Worm (Caenorhabditis elegans) whole organism, early embryonic: ENCODE measurements around the gene F46F2.3.

Source experiments
- B0310.2 ChIP-seq: sonication (generic microtip); optimal IDR thresholded peaks from 2 replicates; lab custom pipeline; 2016; ENCODE audit warnings: mild to moderate bottlenecking, missing genetic modification characterization, missing compliant biosample characterization
- F13C5.2 ChIP-seq: sonication (generic microtip); optimal IDR thresholded peaks from 2 replicates; lab custom pipeline; 2017; ENCODE audit warnings: mild to moderate bottlenecking, missing genetic modification characterization, inconsistent platforms, missing compliant biosample characterization
- aly-1 ChIP-seq: sonication (generic microtip); optimal IDR thresholded peaks from 2 replicates; lab custom pipeline; 2016; ENCODE audit warnings: missing genetic modification characterization, missing compliant biosample characterization
- ama-1 ChIP-seq: fragments of 150-350 bp; optimal IDR thresholded peaks from 2 replicates; lab custom pipeline; 2014
- ceh-13 ChIP-seq: fragments of 200-800 bp; sonication (Bioruptor generic); optimal IDR thresholded peaks from 2 replicates; lab custom pipeline; 2018; ENCODE audit warnings: mild to moderate bottlenecking, missing genetic modification characterization, missing compliant biosample characterization
- ceh-36 ChIP-seq: sonication (generic microtip); optimal IDR thresholded peaks from 2 replicates; lab custom pipeline; 2016; ENCODE audit warnings: missing genetic modification characterization, inconsistent platforms, missing compliant biosample characterization
- ets-7 ChIP-seq: sonication (generic microtip); optimal IDR thresholded peaks from 2 replicates; lab custom pipeline; 2016; ENCODE audit warnings: missing genotype, missing genetic modification characterization, missing compliant biosample characterization
- flt-1 ChIP-seq: fragments of 200-800 bp; sonication (Bioruptor generic); IDR thresholded peaks from 2 replicates; pipeline ENCODE4 v1.3.6; 2022; ENCODE audit warnings: missing genetic modification characterization, missing compliant biosample characterization
- hmbx-1 ChIP-seq: sonication (generic microtip); optimal IDR thresholded peaks from 2 replicates; lab custom pipeline; 2016; ENCODE audit warnings: mild to moderate bottlenecking, missing genetic modification characterization, missing compliant biosample characterization
- hmg-4 ChIP-seq: fragments of 200-800 bp; sonication (Bioruptor generic); optimal IDR thresholded peaks from 2 replicates; lab custom pipeline; 2018; ENCODE audit warnings: mild to moderate bottlenecking, missing genetic modification characterization, missing compliant biosample characterization
- hnd-1 ChIP-seq: sonication (generic microtip); optimal IDR thresholded peaks from 2 replicates; lab custom pipeline; 2016; ENCODE audit warnings: missing genetic modification characterization, missing compliant biosample characterization
- pes-1 ChIP-seq: fragments of 200-800 bp; sonication (Bioruptor generic); IDR thresholded peaks from 2 replicates; pipeline ENCODE4 v1.3.6; 2022; ENCODE audit warnings: missing genetic modification reagents, missing genetic modification characterization, missing compliant biosample characterization
- scrt-1 ChIP-seq: fragments of 200-800 bp; sonication (Bioruptor generic); IDR thresholded peaks from 2 replicates; pipeline ENCODE4 v1.3.6; 2022; ENCODE audit warnings: missing genetic modification characterization, missing compliant biosample characterization
- sea-1 ChIP-seq: fragments of 200-800 bp; sonication (Bioruptor generic); conservative IDR thresholded peaks from 2 replicates; pipeline ENCODE4 v1.3.6; 2022; ENCODE audit warnings: missing genetic modification characterization, missing compliant biosample characterization
- tbx-11 ChIP-seq: fragments of 200-800 bp; sonication (Bioruptor generic); IDR thresholded peaks from 2 replicates; pipeline ENCODE4 v1.3.6; 2022; ENCODE audit warnings: missing genetic modification characterization, missing compliant biosample characterization
- tbx-37 ChIP-seq: fragments of 200-800 bp; sonication (Bioruptor generic); conservative IDR thresholded peaks from 2 replicates; pipeline ENCODE4 v1.3.6; 2022; ENCODE audit warnings: missing genetic modification reagents, missing genetic modification characterization, missing compliant biosample characterization
- tra-4 ChIP-seq: sonication (generic microtip); optimal IDR thresholded peaks from 2 replicates; lab custom pipeline; 2017; ENCODE audit warnings: missing genetic modification characterization, missing compliant biosample characterization

Gene F46F2.3

DNA sequence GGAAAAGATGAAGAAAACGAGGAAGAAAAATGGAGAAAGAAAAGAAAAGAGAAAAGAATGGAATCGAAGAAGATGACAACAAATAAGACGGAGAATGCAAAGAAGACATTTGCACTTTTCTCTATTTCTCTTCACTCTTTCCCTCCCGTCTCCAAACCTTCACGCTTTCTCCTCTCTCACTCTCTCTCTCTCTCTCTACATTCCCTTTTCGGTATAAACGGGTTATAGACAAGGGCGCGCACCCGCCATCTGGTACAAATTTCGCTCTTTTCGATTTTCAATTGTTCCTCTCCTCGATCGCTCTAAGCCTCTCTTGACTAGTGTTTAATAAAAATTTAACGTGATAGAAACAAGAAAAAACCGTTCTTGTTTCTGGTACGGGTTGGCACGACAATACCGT, 16.7 kb upstream of the F46F2.3 start:
- TF ChIP-seq ets-7 (tag; lab: Kevin White, UChicago) (no peak), B0310.2 (tag; lab: Kevin White, UChicago) (no peak), hmg-4 (no peak), F13C5.2 (tag; lab: Kevin White, UChicago) (no peak), aly-1 (tag; lab: Kevin White, UChicago) (no peak), hmbx-1 (tag; lab: Kevin White, UChicago) (no peak), hnd-1 (tag; lab: Kevin White, UChicago) (no peak), scrt-1 (GFP tag; lab: Robert Waterston, UW) (no peak), ceh-36 (no peak), tbx-37 (GFP tag; lab: Robert Waterston, UW) (no peak), pes-1 (GFP tag; lab: Robert Waterston, UW) (no peak), ceh-13 (GFP tag; lab: Kevin White, UChicago) (no peak), sea-1 (GFP tag; lab: Robert Waterston, UW) (no peak), tbx-11 (GFP tag; lab: Robert Waterston, UW) (no peak)

DNA sequence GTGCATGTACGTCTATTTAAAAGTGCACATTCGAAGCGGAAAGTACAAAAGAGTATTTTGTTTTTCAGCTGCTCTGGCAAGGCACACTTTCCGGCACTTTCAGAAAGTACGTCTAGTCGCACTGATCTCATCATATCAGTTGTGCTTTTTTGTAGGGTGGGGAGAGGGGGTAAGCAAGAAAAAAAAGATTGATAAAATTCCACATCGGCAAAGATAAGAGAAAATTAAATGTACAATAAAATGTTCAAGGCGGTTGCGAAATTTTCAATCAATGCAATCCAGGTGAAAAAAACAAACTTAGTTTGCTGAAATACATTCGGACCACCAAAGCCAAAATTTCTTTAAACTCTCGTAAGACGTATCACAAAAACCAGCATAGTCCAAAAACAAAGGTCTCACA, 16.2 kb upstream of the F46F2.3 start:
- no peak for TF ChIP-seq ceh-36
- no peak for TF ChIP-seq pes-1 (GFP tag; lab: Robert Waterston, UW)
- TF ChIP-seq flt-1 (GFP tag; lab: Robert Waterston, UW) = no peak
- TF ChIP-seq scrt-1 (GFP tag; lab: Robert Waterston, UW) = no peak
- TF ChIP-seq tbx-37 (GFP tag; lab: Robert Waterston, UW) = no peak
- no peak for TF ChIP-seq hmg-4
- TF ChIP-seq ets-7 (tag; lab: Kevin White, UChicago) = no peak
- no peak for TF ChIP-seq tra-4 (tag; lab: Kevin White, UChicago)
- TF ChIP-seq B0310.2 (tag; lab: Kevin White, UChicago) = no peak
- no peak for TF ChIP-seq sea-1 (GFP tag; lab: Robert Waterston, UW)
- TF ChIP-seq ceh-13 (GFP tag; lab: Kevin White, UChicago) = no peak
- TF ChIP-seq hmbx-1 (tag; lab: Kevin White, UChicago) = no peak
- TF ChIP-seq hnd-1 (tag; lab: Kevin White, UChicago) = no peak
- TF ChIP-seq ama-1 = no peak
- no peak for TF ChIP-seq aly-1 (tag; lab: Kevin White, UChicago)
- TF ChIP-seq tbx-11 (GFP tag; lab: Robert Waterston, UW) = no peak
- TF ChIP-seq F13C5.2 (tag; lab: Kevin White, UChicago) = no peak

DNA sequence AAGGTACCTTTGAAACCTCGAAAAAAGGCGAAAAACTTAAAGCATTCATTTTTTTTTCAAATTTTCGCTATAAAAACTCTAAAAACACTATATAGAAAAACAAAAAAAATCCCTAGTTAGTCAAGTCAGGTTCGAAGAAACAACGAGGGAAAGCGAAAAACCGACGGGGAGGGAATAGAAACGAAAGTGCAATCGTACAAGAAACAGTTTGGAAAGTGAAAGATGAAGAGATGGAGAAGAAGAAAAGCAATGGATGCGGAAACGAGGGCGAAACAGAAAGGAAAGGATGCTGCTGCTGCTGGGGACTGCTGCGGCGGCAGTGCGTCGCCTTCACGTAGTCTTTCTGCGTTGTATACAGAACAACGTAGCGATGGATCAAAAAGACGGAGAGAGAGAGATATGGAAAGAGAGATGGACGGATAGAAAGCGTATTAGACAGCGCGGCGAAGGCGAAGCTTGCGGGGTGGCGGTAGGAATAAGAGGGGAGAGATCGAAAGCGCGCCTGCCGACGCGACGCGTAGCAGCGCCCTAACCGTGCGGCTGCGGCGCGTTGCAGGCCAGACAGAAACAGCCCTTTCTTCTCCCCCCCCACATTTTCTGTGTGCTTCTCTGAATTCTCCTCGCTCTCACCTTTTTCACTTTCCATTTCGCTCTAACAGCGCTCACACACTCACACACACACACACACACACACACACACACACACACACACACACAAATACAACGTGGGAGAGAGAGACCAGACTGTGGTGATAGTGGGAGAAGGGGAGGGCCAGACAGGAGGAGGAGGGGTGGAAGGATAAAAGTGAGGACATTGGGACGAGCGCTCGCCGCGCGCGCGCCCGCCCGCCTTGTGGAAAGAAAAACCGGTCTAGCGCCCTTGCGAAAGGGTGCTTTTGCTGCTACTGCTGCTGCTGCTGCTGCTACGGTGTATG, 15.0 kb upstream of the F46F2.3 start:
- TF ChIP-seq hmg-4 (peak; percentile 80), aly-1 (tag; lab: Kevin White, UChicago) (peak; percentile 58), ceh-36 (no peak), hmbx-1 (tag; lab: Kevin White, UChicago) (no peak), B0310.2 (tag; lab: Kevin White, UChicago) (peak; percentile 72), tbx-37 (GFP tag; lab: Robert Waterston, UW) (no peak), F13C5.2 (tag; lab: Kevin White, UChicago) (peak; percentile 60)

DNA sequence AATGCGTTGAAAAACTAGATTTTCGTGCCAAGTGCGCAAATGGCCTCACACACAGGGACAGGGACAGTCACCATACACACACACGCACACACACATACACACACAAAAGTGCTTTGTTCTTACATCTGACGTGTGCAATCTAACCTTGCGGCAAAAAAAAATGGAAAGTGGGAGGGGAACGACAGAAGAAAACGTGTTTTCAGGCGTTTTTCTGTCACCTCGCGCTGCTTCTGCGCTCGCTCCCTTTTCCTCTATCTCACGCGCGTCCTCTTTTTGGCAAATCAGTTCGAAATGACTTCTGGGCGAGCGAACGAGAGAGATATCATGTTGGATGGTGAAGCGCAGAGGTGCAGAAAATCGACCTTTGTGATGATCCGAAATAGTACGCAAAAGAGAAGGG, 14.0 kb upstream of the F46F2.3 start:
- TF ChIP-seq hnd-1 (tag; lab: Kevin White, UChicago) = no peak
- TF ChIP-seq B0310.2 (tag; lab: Kevin White, UChicago) = no peak
- no peak for TF ChIP-seq F13C5.2 (tag; lab: Kevin White, UChicago)
- no peak for TF ChIP-seq scrt-1 (GFP tag; lab: Robert Waterston, UW)
- no peak for TF ChIP-seq tbx-37 (GFP tag; lab: Robert Waterston, UW)
- TF ChIP-seq hmbx-1 (tag; lab: Kevin White, UChicago) = no peak
- no peak for TF ChIP-seq ceh-13 (GFP tag; lab: Kevin White, UChicago)
- no peak for TF ChIP-seq hmg-4
- TF ChIP-seq ceh-36 = no peak
- no peak for TF ChIP-seq pes-1 (GFP tag; lab: Robert Waterston, UW)
- TF ChIP-seq tbx-11 (GFP tag; lab: Robert Waterston, UW) = no peak
- no peak for TF ChIP-seq tra-4 (tag; lab: Kevin White, UChicago)
- TF ChIP-seq aly-1 (tag; lab: Kevin White, UChicago) = no peak
- no peak for TF ChIP-seq flt-1 (GFP tag; lab: Robert Waterston, UW)
- TF ChIP-seq ama-1 = no peak
- no peak for TF ChIP-seq sea-1 (GFP tag; lab: Robert Waterston, UW)
- no peak for TF ChIP-seq ets-7 (tag; lab: Kevin White, UChicago)

DNA sequence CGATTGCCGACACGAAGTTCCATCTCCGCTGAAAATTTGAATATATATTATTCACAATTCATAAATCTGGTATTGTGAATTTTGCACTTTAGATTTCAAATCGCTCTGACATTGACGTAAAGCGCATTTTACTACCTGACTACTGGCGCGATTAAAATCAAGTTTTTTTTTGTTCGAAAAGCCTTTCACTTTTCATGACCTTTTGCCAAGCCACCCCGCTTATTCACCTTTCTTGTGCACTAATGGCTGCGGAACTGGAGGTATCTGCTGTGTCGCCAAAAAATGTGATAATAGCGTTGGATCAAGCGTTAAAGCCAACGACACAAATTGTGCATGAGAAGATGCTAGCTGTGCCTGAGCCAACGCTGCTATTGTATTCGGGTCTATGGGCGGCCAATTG, 12.8 kb upstream of the F46F2.3 start:
- TF ChIP-seq F13C5.2 (tag; lab: Kevin White, UChicago) (no peak), ama-1 (peak; percentile 16), tra-4 (tag; lab: Kevin White, UChicago) (no peak)

DNA sequence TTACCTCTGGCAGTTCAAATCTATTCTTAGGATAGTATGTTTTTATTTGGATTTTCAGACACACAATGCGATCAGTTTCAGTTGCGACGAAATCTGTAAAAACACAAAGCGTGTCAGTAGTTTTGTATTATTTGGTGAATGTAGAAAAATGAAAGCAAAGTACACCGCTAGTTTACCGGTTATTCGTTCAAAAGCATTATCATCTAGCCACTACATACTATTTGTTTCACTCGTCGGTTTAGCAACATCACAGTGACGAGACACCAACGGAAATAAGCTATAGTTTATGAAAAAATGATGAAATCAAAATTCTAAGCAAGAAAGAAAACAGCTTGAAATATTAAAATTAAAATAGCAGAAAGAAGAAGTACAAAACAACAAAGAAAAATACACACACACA, 10.6 kb upstream of the F46F2.3 start:
- no peak for TF ChIP-seq scrt-1 (GFP tag; lab: Robert Waterston, UW)

DNA sequence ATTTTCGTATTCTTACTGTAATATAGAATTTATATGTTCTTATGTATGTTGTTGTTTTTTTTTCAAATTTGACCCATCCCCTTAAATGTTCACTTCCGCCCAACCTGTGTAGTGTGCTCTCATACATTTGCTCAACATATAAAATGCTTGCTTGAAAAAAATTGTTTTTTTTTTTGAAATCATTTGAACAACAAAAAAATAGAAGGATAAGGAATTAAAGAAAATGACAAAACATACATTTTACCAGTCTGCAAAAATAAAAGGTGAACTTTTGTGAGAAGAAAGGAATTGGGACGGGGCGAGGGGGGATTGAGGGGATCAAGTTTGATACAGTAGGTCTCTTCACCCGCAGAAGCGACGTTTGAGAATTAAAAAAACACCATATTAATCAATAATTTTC, 8.4 kb upstream of the F46F2.3 start:
- TF ChIP-seq ama-1 (no peak), hmg-4 (no peak), tbx-11 (GFP tag; lab: Robert Waterston, UW) (no peak), ets-7 (tag; lab: Kevin White, UChicago) (no peak), hnd-1 (tag; lab: Kevin White, UChicago) (no peak), tbx-37 (GFP tag; lab: Robert Waterston, UW) (no peak), aly-1 (tag; lab: Kevin White, UChicago) (no peak), sea-1 (GFP tag; lab: Robert Waterston, UW) (no peak), ceh-36 (no peak), tra-4 (tag; lab: Kevin White, UChicago) (no peak), scrt-1 (GFP tag; lab: Robert Waterston, UW) (no peak), hmbx-1 (tag; lab: Kevin White, UChicago) (no peak), flt-1 (GFP tag; lab: Robert Waterston, UW) (no peak), ceh-13 (GFP tag; lab: Kevin White, UChicago) (no peak)
